Fruit fly (Drosophila melanogaster): ENCODE data around the gene SKIP.

dm6 chr3R:22096893-22097292 is 36.7 kb upstream of the SKIP start:
- no peak for TF ChIP-seq cic (GFP tag; optimal IDR thresholded peaks at IDR 0.05)
- TF ChIP-seq CG7045 (GFP tag; optimal IDR thresholded peaks at IDR 0.05), result no peak
- TF ChIP-seq CG1620 (GFP tag; optimal IDR thresholded peaks at IDR 0.05), result no peak
- no peak for TF ChIP-seq CG11617 (GFP tag; optimal IDR thresholded peaks at IDR 0.05)
- no peak for TF ChIP-seq Crg-1 (GFP tag; optimal IDR thresholded peaks at IDR 0.05)
- TF ChIP-seq bab1 (GFP tag; optimal IDR thresholded peaks at IDR 0.05), result no peak
- TF ChIP-seq ovo (GFP tag; optimal IDR thresholded peaks at IDR 0.05), result no peak
- no peak for TF ChIP-seq Clk (GFP tag; optimal IDR thresholded peaks at IDR 0.05)
- peak; percentile 69 for TF ChIP-seq tj (GFP tag; optimal IDR thresholded peaks at IDR 0.05)
- TF ChIP-seq kay (GFP tag; ENCODE audit: borderline replicate concordance), result no peak
- TF ChIP-seq cnc (optimal IDR thresholded peaks at IDR 0.05), result no peak
- TF ChIP-seq pad (GFP tag; optimal IDR thresholded peaks at IDR 0.05), result no peak
- TF ChIP-seq Mnt (GFP tag; optimal IDR thresholded peaks at IDR 0.05), result no peak
- no peak for TF ChIP-seq CG7101 (tag; optimal IDR thresholded peaks at IDR 0.05)
